Worm (Caenorhabditis elegans) whole organism, L2 larva: Measurements from ENCODE around the gene sma-2.

Experiments used
- C34F6.9 ChIP-seq: fragments of 150-350 bp; optimal IDR thresholded peaks from 2 replicates; lab custom pipeline; 2014; ENCODE audit warnings: missing biosample characterization, missing genetic modification characterization
- F13H6.1 ChIP-seq: sonication (generic microtip); optimal IDR thresholded peaks from 2 replicates; lab custom pipeline; 2016; ENCODE audit warnings: missing genetic modification characterization, missing compliant biosample characterization
- R02D3.7 ChIP-seq: fragments of 150-350 bp; optimal IDR thresholded peaks from 2 replicates; lab custom pipeline; 2014; ENCODE audit warnings: missing biosample characterization, missing genetic modification characterization
- Y55F3AM.14 ChIP-seq: fragments of 200-800 bp; sonication (Bioruptor generic); optimal IDR thresholded peaks from 2 replicates; lab custom pipeline; 2018; ENCODE audit warnings: mild to moderate bottlenecking, missing genetic modification characterization, missing compliant biosample characterization
- alr-1 ChIP-seq: fragments of 150-350 bp; optimal IDR thresholded peaks from 2 replicates; lab custom pipeline; 2014; ENCODE audit warnings: missing biosample characterization, missing genetic modification characterization
- aly-2 ChIP-seq: fragments of 150-350 bp; optimal IDR thresholded peaks from 2 replicates; lab custom pipeline; 2014; ENCODE audit warnings: missing biosample characterization, missing genetic modification characterization
- ama-1 ChIP-seq: fragments of 150-350 bp; optimal IDR thresholded peaks from 2 replicates; lab custom pipeline; 2018; ENCODE audit warnings: inconsistent platforms
- ceh-82 ChIP-seq: fragments of 150-350 bp; optimal IDR thresholded peaks from 2 replicates; lab custom pipeline; 2014; ENCODE audit warnings: missing biosample characterization, missing genetic modification characterization
- crh-2 ChIP-seq: sonication (generic microtip); optimal IDR thresholded peaks from 2 replicates; lab custom pipeline; 2017; ENCODE audit warnings: missing biosample characterization, missing genetic modification characterization
- dmd-4 ChIP-seq: sonication (generic microtip); optimal IDR thresholded peaks from 2 replicates; lab custom pipeline; 2017; ENCODE audit warnings: missing biosample characterization, missing genetic modification characterization
- egl-27 ChIP-seq: sonication (generic microtip); optimal IDR thresholded peaks from 3 replicates; lab custom pipeline; 2017; ENCODE audit warnings: missing biosample characterization, missing genetic modification reagents, missing genetic modification characterization
- elt-1 ChIP-seq: fragments of 150-350 bp; optimal IDR thresholded peaks from 2 replicates; lab custom pipeline; 2014; ENCODE audit warnings: missing biosample characterization, missing genetic modification characterization
- elt-3 ChIP-seq: sonication (generic microtip); optimal IDR thresholded peaks from 2 replicates; lab custom pipeline; 2017; ENCODE audit warnings: missing biosample characterization, missing genetic modification characterization
- fos-1 ChIP-seq: fragments of 150-350 bp; optimal IDR thresholded peaks from 2 replicates; lab custom pipeline; 2014; ENCODE audit warnings: missing biosample characterization, missing genetic modification characterization
- gmeb-1 ChIP-seq: fragments of 150-350 bp; optimal IDR thresholded peaks from 2 replicates; lab custom pipeline; 2014; ENCODE audit warnings: missing biosample characterization, missing genetic modification characterization
- lin-11 ChIP-seq: fragments of 150-350 bp; sonication (generic microtip); optimal IDR thresholded peaks from 2 replicates; lab custom pipeline; 2014; ENCODE audit warnings: missing biosample characterization, missing genetic modification characterization, inconsistent platforms, mixed read lengths
- lin-39 ChIP-seq: fragments of 150-350 bp; optimal IDR thresholded peaks from 2 replicates; lab custom pipeline; 2014; ENCODE audit warnings: missing biosample characterization, missing genetic modification reagents, missing genetic modification characterization
- lsy-2 ChIP-seq, 2 experiments: fragments of 150-350 bp in 1 of 2; sonication (generic microtip) in 1 of 2; optimal IDR thresholded peaks; 2 replicates each; lab custom pipeline; 2014 to 2017; ENCODE audit warnings: missing biosample characterization in 2 of 2, missing genetic modification characterization in 2 of 2
- mbf-1 ChIP-seq: sonication (generic microtip); optimal IDR thresholded peaks from 2 replicates; lab custom pipeline; 2017; ENCODE audit warnings: missing biosample characterization, missing genetic modification characterization
- mdl-1 ChIP-seq, 2 experiments: fragments of 150-350 bp in 1 of 2; sonication (generic microtip) in 1 of 2; optimal IDR thresholded peaks; 2 replicates each; lab custom pipeline; 2017; ENCODE audit warnings: missing biosample characterization in 2 of 2, missing genetic modification characterization in 2 of 2
- nhr-10 ChIP-seq: sonication (generic microtip); optimal IDR thresholded peaks from 2 replicates; lab custom pipeline; 2017; ENCODE audit warnings: missing biosample characterization, missing genetic modification characterization
- nhr-12 ChIP-seq: fragments of 150-350 bp; optimal IDR thresholded peaks from 2 replicates; lab custom pipeline; 2014; ENCODE audit warnings: missing biosample characterization, missing genetic modification characterization
- nhr-129 ChIP-seq: fragments of 150-350 bp; optimal IDR thresholded peaks from 2 replicates; lab custom pipeline; 2014; ENCODE audit warnings: missing biosample characterization, missing genetic modification characterization
- nhr-21 ChIP-seq: fragments of 150-350 bp; optimal IDR thresholded peaks from 2 replicates; lab custom pipeline; 2014; ENCODE audit warnings: missing biosample characterization, missing genetic modification characterization
- nhr-23 ChIP-seq: fragments of 150-350 bp; optimal IDR thresholded peaks from 2 replicates; lab custom pipeline; 2014; ENCODE audit warnings: missing biosample characterization, missing genetic modification reagents, missing genetic modification characterization
- nhr-237 ChIP-seq: fragments of 150-350 bp; optimal IDR thresholded peaks from 2 replicates; lab custom pipeline; 2014; ENCODE audit warnings: missing biosample characterization, missing genetic modification characterization
- nhr-25 ChIP-seq: fragments of 150-350 bp; sonication (generic microtip); optimal IDR thresholded peaks from 3 replicates; lab custom pipeline; 2014; ENCODE audit warnings: missing biosample characterization, missing genetic modification characterization
- nhr-6 ChIP-seq: fragments of 150-350 bp; optimal IDR thresholded peaks from 2 replicates; lab custom pipeline; 2014; ENCODE audit warnings: missing biosample characterization, missing genetic modification characterization
- nhr-77 ChIP-seq: fragments of 150-350 bp; optimal IDR thresholded peaks from 2 replicates; lab custom pipeline; 2014; ENCODE audit warnings: missing biosample characterization, missing genetic modification characterization
- sma-9 ChIP-seq, 2 experiments: fragments of 150-350 bp in 1 of 2; sonication (generic microtip) in 1 of 2; optimal IDR thresholded peaks; 2 replicates each; lab custom pipeline; 2014 to 2016; ENCODE audit warnings: missing genetic modification characterization in 2 of 2, mild to moderate bottlenecking in 1 of 2, missing biosample characterization in 1 of 2, missing compliant biosample characterization in 1 of 2, missing genetic modification reagents in 1 of 2, moderate library complexity in 1 of 2
- unc-55 ChIP-seq: fragments of 150-350 bp; sonication (generic microtip); optimal IDR thresholded peaks from 3 replicates; lab custom pipeline; 2014; ENCODE audit warnings: missing biosample characterization, missing genetic modification reagents, missing genetic modification characterization
- unc-62 ChIP-seq: fragments of 150-350 bp; optimal IDR thresholded peaks from 2 replicates; lab custom pipeline; 2014; ENCODE audit warnings: missing biosample characterization, missing genetic modification reagents, missing genetic modification characterization
- zag-1 ChIP-seq: fragments of 150-350 bp; optimal IDR thresholded peaks from 2 replicates; lab custom pipeline; 2014; ENCODE audit warnings: missing biosample characterization, missing genetic modification characterization
- ztf-11 ChIP-seq: sonication (generic microtip); optimal IDR thresholded peaks from 2 replicates; lab custom pipeline; 2017; ENCODE audit warnings: missing biosample characterization, missing genetic modification characterization
- ztf-4 ChIP-seq: fragments of 150-350 bp; optimal IDR thresholded peaks from 2 replicates; lab custom pipeline; 2014; ENCODE audit warnings: missing biosample characterization, missing genetic modification characterization

Gene sma-2

DNA sequence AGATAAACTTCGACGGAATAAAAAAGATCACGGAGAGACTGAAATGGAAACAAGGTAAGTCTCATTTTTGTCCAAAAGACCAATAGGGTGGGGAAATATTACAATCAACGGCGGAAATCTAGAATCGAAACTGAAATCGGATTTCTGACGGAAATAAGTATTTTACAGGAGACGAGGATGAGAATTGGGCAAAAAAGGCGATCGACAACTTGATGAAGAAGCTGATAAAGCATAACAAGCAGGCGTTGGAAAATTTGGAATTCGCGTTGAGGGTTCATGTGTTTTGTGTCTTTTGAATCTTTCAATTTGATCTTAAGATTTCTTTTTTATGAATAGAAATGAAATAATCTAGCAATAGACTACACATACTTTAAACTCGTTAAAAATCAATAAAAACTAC, 1.1 kb downstream of the sma-2 start, which contains the start of gene ugtp-1:
Gene ugtp-1 (minus strand): TSS at position 101 of the 400 bp plus-strand sequence.
- TF ChIP-seq crh-2 (tag; lab: Kevin White, UChicago), result no peak
- no peak for TF ChIP-seq unc-55
- no peak for TF ChIP-seq dmd-4 (tag; lab: Kevin White, UChicago)

DNA sequence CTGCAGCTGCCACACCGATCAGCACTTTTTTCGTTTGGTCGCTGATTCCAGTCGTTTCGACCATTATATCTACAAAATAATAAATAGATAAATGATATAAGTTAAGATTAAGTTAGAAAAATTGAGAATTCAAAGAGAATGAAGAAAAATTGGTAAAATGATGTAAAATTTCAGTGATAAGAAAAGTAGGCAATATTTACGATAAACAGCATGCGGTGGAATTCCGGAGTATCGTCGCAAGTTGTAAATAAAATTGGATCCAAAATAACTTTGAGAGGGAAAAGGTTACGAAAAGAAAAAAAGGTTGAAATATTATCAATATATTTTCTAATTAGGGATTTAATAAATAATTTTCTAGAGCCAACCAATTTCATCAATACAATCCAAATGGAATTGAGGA, 5.2 kb downstream of the sma-2 start, which contains the start of gene tomm-70:
Gene tomm-70 (minus strand): TSS at position 69 of the 400 bp plus-strand sequence.
- TF ChIP-seq nhr-21 (tag; lab: Kevin White, UChicago) (no peak), unc-55 (peak; percentile 31), nhr-6 (tag; lab: Kevin White, UChicago) (no peak), ztf-4 (tag; lab: Kevin White, UChicago) (no peak), nhr-12 (tag; lab: Kevin White, UChicago) (no peak), dmd-4 (tag; lab: Kevin White, UChicago) (no peak), gmeb-1 (tag; lab: Kevin White, UChicago) (peak; percentile 9), C34F6.9 (tag; lab: Kevin White, UChicago) (peak; percentile 36), zag-1 (tag; lab: Kevin White, UChicago) (no peak), lsy-2 (tag; optimal IDR thresholded peaks at IDR 0.05; lab: Kevin White, UChicago) (peak in 1 of 2 experiments; percentile 25), R02D3.7 (tag; lab: Kevin White, UChicago) (peak; percentile 34), F13H6.1 (tag; lab: Kevin White, UChicago) (no peak), nhr-129 (peak; percentile 30), mbf-1 (no peak), elt-3 (no peak)

DNA sequence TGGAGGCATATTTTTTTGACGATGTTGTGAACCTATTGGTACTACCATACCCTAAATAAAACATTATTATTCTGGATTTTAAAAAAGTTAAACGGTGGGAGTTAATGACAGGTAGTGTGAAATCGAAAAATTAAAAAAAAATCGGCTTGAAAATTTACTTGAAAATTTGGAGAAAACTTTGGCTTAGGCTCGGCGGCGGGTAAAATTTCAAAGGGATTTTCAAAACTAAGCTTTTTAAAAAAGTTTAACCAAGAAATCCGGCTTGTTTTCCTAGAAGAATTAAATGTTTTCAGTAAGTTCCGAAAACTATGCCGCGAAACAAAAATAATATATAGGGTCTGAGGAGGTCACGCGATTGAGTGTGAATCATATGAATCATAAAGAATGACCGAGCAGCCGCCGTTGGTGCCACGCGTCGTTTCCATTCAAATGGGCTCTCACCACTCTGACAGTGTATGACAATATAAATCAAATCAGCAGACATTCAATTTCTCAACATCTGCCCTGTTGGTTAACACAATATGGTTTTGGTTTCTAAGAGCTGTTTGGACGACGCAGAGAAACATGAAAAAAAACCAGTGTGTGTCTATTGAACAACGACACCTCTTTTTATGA, 11.7 kb downstream of the sma-2 start, which contains the start of gene aak-1:
Gene aak-1 (minus strand): TSS at position 51 of the 615 bp plus-strand sequence.
- TF ChIP-seq ceh-82 (tag; lab: Kevin White, UChicago) (no peak), nhr-129 (peak; percentile 5)

DNA sequence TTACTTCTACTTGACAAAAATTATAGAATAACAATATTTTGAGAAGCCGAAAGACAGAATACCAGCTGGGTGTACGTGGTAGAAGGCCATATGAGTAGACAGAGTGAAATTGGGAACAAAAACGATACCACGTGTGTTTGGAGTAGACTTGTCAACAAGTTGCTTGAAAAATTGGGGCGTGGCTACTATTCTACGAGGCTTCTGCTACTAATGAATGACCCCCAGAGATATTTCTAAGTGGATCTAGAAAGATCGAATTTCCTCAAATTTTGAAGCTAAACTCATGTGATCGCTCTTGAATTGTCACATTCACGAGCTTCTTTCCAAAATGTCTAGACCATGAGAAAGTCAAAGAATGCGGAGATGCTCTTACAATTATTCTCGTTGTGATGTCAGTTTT, 12.5 kb downstream of the sma-2 start:
- TF ChIP-seq alr-1 (tag; lab: Kevin White, UChicago) (no peak), nhr-77 (tag; lab: Kevin White, UChicago) (no peak), ama-1 (lab: Kevin White, UChicago) (no peak), nhr-129 (no peak), Y55F3AM.14 (no peak), aly-2 (tag; lab: Kevin White, UChicago) (no peak), nhr-237 (no peak), nhr-21 (tag; lab: Kevin White, UChicago) (no peak), elt-1 (tag; lab: Kevin White, UChicago) (no peak), zag-1 (tag; lab: Kevin White, UChicago) (no peak), C34F6.9 (tag; lab: Kevin White, UChicago) (no peak), lin-11 (tag; lab: Kevin White, UChicago) (no peak), nhr-23 (tag; lab: Kevin White, UChicago) (no peak), ceh-82 (tag; lab: Kevin White, UChicago) (no peak)

DNA sequence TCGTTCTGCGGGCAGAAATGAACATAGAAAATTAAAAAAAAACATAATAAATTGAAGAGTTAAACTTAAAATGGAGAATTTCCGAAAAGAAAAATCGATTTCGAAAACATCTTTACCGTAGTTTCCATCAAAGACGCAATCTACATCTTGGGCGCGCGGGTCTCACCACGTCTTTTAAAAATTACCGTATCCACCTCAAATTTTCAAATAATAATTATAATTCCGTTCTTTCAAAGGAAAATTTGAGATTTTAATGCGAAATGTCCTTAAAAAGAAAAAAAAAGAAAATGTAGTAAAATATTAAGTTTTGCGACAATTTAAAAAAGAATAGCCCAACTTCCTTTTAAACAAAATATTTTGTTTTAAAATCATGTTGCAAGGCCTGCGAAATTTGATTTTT, 13.6 kb downstream of the sma-2 start:
- TF ChIP-seq mbf-1 (no peak), ceh-82 (tag; lab: Kevin White, UChicago) (no peak), egl-27 (no peak), ama-1 (lab: Kevin White, UChicago) (no peak), Y55F3AM.14 (no peak)
- TF ChIP-seq, all 48 proteins: peak for 0

DNA sequence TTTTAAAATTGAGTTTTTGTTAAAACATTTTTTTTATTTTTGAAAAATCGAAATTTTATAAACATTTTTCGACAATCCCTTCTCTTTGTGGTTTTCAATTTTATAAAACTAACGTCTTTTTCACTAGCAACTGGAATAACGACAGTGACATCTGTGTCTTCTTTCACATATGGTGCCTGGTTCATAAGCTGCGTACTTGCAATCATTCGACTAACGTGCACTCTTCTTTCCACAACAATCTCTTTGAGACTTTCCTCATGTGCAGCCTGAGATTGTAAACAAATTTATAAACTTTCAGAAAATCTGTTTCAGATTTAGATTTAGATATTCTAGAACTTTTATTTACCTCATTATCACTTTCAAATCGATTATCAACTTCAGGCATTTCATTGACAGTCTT, 15.6 kb downstream of the sma-2 start:
- TF ChIP-seq lsy-2 (tag; optimal IDR thresholded peaks at IDR 0.05; lab: Kevin White, UChicago) (no peak), alr-1 (tag; lab: Kevin White, UChicago) (no peak), nhr-10 (tag; lab: Kevin White, UChicago) (no peak), egl-27 (no peak), R02D3.7 (tag; lab: Kevin White, UChicago) (no peak), ztf-11 (tag; lab: Kevin White, UChicago) (no peak), unc-62 (GFP tag; lab: Kevin White, UChicago) (no peak), crh-2 (tag; lab: Kevin White, UChicago) (no peak), fos-1 (tag; lab: Kevin White, UChicago) (no peak), sma-9 (GFP tag; optimal IDR thresholded peaks at IDR 0.05; lab: Kevin White, UChicago) (no peak), sma-9 (tag; optimal IDR thresholded peaks at IDR 0.05; lab: Kevin White, UChicago) (no peak), lin-39 (no peak), gmeb-1 (tag; lab: Kevin White, UChicago) (no peak), nhr-23 (tag; lab: Kevin White, UChicago) (no peak), nhr-25 (tag; lab: Kevin White, UChicago) (no peak), ceh-82 (tag; lab: Kevin White, UChicago) (no peak), nhr-12 (tag; lab: Kevin White, UChicago) (no peak), mdl-1 (tag; optimal IDR thresholded peaks at IDR 0.05; lab: Kevin White, UChicago) (no peak)
